Worm (Caenorhabditis elegans): ENCODE results near the gene srx-116.

- TF ChIP-seq pha-4 (tag; optimal IDR thresholded peaks at IDR 0.05) = no peak
- TF ChIP-seq nhr-28 (tag; optimal IDR thresholded peaks at IDR 0.05) = no peak
- TF ChIP-seq flh-1 (GFP tag; optimal IDR thresholded peaks at IDR 0.05) = no peak
- TF ChIP-seq mep-1 (tag; optimal IDR thresholded peaks at IDR 0.05) = no peak
- TF ChIP-seq sem-2 (GFP tag; optimal IDR thresholded peaks at IDR 0.05) = no peak
- no peak for TF ChIP-seq elt-3 (tag; optimal IDR thresholded peaks at IDR 0.05)
- no peak for TF ChIP-seq lsy-2 (tag; optimal IDR thresholded peaks at IDR 0.05)
- TF ChIP-seq nhr-237 (tag; optimal IDR thresholded peaks at IDR 0.05) = no peak
- no peak for TF ChIP-seq nhr-76 (tag; optimal IDR thresholded peaks at IDR 0.05)
- no peak for TF ChIP-seq lin-13 (tag; optimal IDR thresholded peaks at IDR 0.05)
- no peak for TF ChIP-seq lin-32 (GFP tag; optimal IDR thresholded peaks at IDR 0.05)
These were observed 3.3 kb upstream of the srx-116 start for ce11 chrV:12667397-12667796.

Measured in whole organism, mixed stage, embryonic.